Worm (Caenorhabditis elegans): ENCODE data around the gene ddx-17.
A peak's percentile ranks its signal among the peaks of the same experiment; 100 is the strongest.

Gene ddx-17

ce11 chrV:13980807-13981206 lies 31.0 kb downstream of the ddx-17 start, which contains the start of gene eol-1:
TSS of gene eol-1 (minus strand) at chrV:13980907.
- no peak for TF ChIP-seq lsl-1 (GFP tag; optimal IDR thresholded peaks at IDR 0.05)
- no peak for TF ChIP-seq B0336.3 (GFP tag; IDR thresholded peaks at IDR 0.05)
- no peak for TF ChIP-seq F39B2.1 (GFP tag; IDR thresholded peaks at IDR 0.05)
- no peak for TF ChIP-seq ztf-3 (GFP tag; optimal IDR thresholded peaks at IDR 0.05)
- TF ChIP-seq him-1 (tag; optimal IDR thresholded peaks at IDR 0.05): no peak
- TF ChIP-seq gei-17 (GFP tag; optimal IDR thresholded peaks at IDR 0.05): no peak
- no peak for TF ChIP-seq F55B11.4 (tag; optimal IDR thresholded peaks at IDR 0.05; ENCODE audit: borderline replicate concordance, insufficient read depth)
- TF ChIP-seq akir-1 (GFP tag; optimal IDR thresholded peaks at IDR 0.05): no peak
- TF ChIP-seq madf-8 (GFP tag; conservative IDR thresholded peaks at IDR 0.05): no peak
- no peak for TF ChIP-seq F37B4.10 (GFP tag; IDR thresholded peaks at IDR 0.05)

- TF ChIP-seq F57C9.4 (tag; optimal IDR thresholded peaks at IDR 0.05) (no peak), F55B11.4 (tag; optimal IDR thresholded peaks at IDR 0.05; ENCODE audit: borderline replicate concordance, insufficient read depth) (no peak), snpc-4 (GFP tag; optimal IDR thresholded peaks at IDR 0.05) (no peak), snpc-4 (tag; optimal IDR thresholded peaks at IDR 0.05) (no peak), F37B4.10 (GFP tag; IDR thresholded peaks at IDR 0.05) (no peak), Y79H2A.3 (GFP tag; conservative IDR thresholded peaks at IDR 0.05) (0 out of 2 replicates have a peak, but pooled peaks have one; percentile 22), nfyb-1 (GFP tag; IDR thresholded peaks at IDR 0.05) (no peak), hsf-1 (GFP tag; IDR thresholded peaks at IDR 0.05) (no peak)
Observed at ce11 chrV:13963279-13963976, 48.4 kb downstream of the ddx-17 start, which contains the start of gene sao-1. TSS of gene sao-1 (plus strand) at chrV:13963926.

ce11 chrV:13961927-13962419 lies 49.9 kb downstream of the ddx-17 start, which contains the start of the genes algn-13 and R10D12.13:
TSS of gene algn-13 (minus strand) at chrV:13961977.
TSS of gene R10D12.13 (plus strand) at chrV:13962417.
- TF ChIP-seq snpc-4 (GFP tag; optimal IDR thresholded peaks at IDR 0.05) (peak; percentile 65), snpc-4 (tag; optimal IDR thresholded peaks at IDR 0.05) (peak in 3 of 4 experiments; percentile 54 to 84 (median 57)), chd-7 (tag; optimal IDR thresholded peaks at IDR 0.05) (no peak), K12H6.12 (tag; optimal IDR thresholded peaks at IDR 0.05) (no peak), akir-1 (GFP tag; optimal IDR thresholded peaks at IDR 0.05) (no peak), mxl-1 (tag; optimal IDR thresholded peaks at IDR 0.05) (no peak), Y67H2A.10 (GFP tag; conservative IDR thresholded peaks at IDR 0.05) (no peak), ets-4 (GFP tag; optimal IDR thresholded peaks at IDR 0.05) (no peak), T07F8.4 (tag; optimal IDR thresholded peaks at IDR 0.05) (no peak), bed-2 (GFP tag; IDR thresholded peaks at IDR 0.05) (no peak), ceh-79 (tag; optimal IDR thresholded peaks at IDR 0.05) (no peak), dox-1 (GFP tag; IDR thresholded peaks at IDR 0.05) (peak; percentile 77), aptf-3 (GFP tag; IDR thresholded peaks at IDR 0.05) (no peak), ceh-100 (GFP tag; IDR thresholded peaks at IDR 0.05) (peak; percentile 76), athp-1 (tag; optimal IDR thresholded peaks at IDR 0.05) (no peak), mel-28 (tag; optimal IDR thresholded peaks at IDR 0.05; ENCODE audit: borderline replicate concordance) (no peak), xnd-1 (tag; optimal IDR thresholded peaks at IDR 0.05) (peak; percentile 65), tbp1 (GFP tag; optimal IDR thresholded peaks at IDR 0.05) (peak; percentile 54), hsf-1 (GFP tag; IDR thresholded peaks at IDR 0.05) (peak; percentile 49; the same call in 1 of the 2 replicates), efl-1 (GFP tag; optimal IDR thresholded peaks at IDR 0.05) (peak; percentile 89), bed-1 (GFP tag; IDR thresholded peaks at IDR 0.05) (no peak), lin-35 (GFP tag; optimal IDR thresholded peaks at IDR 0.05) (peak in 2 of 3 experiments; percentile 16 to 68), somi-1 (GFP tag; optimal IDR thresholded peaks at IDR 0.05) (no peak), nfya-2 (GFP tag; IDR thresholded peaks at IDR 0.05) (no peak), unc-130 (GFP tag; optimal IDR thresholded peaks at IDR 0.05) (peak; percentile 41), nhr-90 (tag; optimal IDR thresholded peaks at IDR 0.05) (no peak), hlh-26 (GFP tag; conservative IDR thresholded peaks at IDR 0.05) (no peak), Y56A3A.18 (GFP tag; IDR thresholded peaks at IDR 0.05) (no peak), D2030.7 (GFP tag; IDR thresholded peaks at IDR 0.05) (peak; percentile 71), nhr-179 (tag; optimal IDR thresholded peaks at IDR 0.05) (no peak), F37B4.10 (GFP tag; IDR thresholded peaks at IDR 0.05) (no peak), K11D2.4 (GFP tag; IDR thresholded peaks at IDR 0.05) (no peak), let-526 (GFP tag; IDR thresholded peaks at IDR 0.05) (no peak)

Data from whole organism, young adult.